Worm (Caenorhabditis elegans) whole organism, young adult: ENCODE results near the gene F14D2.11.

Experiments used
- dox-1 ChIP-seq: fragments of 200-800 bp; sonication (Bioruptor generic); IDR thresholded peaks from 2 replicates; pipeline ENCODE4 v1.3.6; 2022; ENCODE audit warnings: missing genetic modification reagents, missing genetic modification characterization, missing compliant biosample characterization
- gei-17 ChIP-seq: fragments of 200-800 bp; sonication (Bioruptor generic); optimal IDR thresholded peaks from 2 replicates; lab custom pipeline; 2018; ENCODE audit warnings: mild to moderate bottlenecking, missing genetic modification characterization, missing compliant biosample characterization
- him-1 ChIP-seq: sonication (generic microtip); optimal IDR thresholded peaks from 2 replicates; lab custom pipeline; 2016; ENCODE audit warnings: missing genotype, missing genetic modification reagents, missing genetic modification characterization, missing compliant biosample characterization
- hmg-1.2 ChIP-seq: fragments of 200-800 bp; sonication (Bioruptor generic); IDR thresholded peaks from 2 replicates; pipeline ENCODE4 v1.3.6; 2022; ENCODE audit warnings: missing genetic modification reagents, missing genetic modification characterization, missing compliant biosample characterization
- lin-54 ChIP-seq: fragments of 200-800 bp; sonication (Bioruptor generic); optimal IDR thresholded peaks from 2 replicates; lab custom pipeline; 2018; ENCODE audit warnings: mild to moderate bottlenecking, missing genetic modification characterization, missing compliant biosample characterization
- nhr-179 ChIP-seq: sonication (generic microtip); optimal IDR thresholded peaks from 2 replicates; lab custom pipeline; 2016; ENCODE audit warnings: mild to moderate bottlenecking, missing genetic modification characterization, missing compliant biosample characterization
- unc-62 ChIP-seq: fragments of 150-350 bp; optimal IDR thresholded peaks from 2 replicates; lab custom pipeline; 2014; ENCODE audit warnings: missing biosample characterization, missing genetic modification reagents, missing genetic modification characterization

DNA sequence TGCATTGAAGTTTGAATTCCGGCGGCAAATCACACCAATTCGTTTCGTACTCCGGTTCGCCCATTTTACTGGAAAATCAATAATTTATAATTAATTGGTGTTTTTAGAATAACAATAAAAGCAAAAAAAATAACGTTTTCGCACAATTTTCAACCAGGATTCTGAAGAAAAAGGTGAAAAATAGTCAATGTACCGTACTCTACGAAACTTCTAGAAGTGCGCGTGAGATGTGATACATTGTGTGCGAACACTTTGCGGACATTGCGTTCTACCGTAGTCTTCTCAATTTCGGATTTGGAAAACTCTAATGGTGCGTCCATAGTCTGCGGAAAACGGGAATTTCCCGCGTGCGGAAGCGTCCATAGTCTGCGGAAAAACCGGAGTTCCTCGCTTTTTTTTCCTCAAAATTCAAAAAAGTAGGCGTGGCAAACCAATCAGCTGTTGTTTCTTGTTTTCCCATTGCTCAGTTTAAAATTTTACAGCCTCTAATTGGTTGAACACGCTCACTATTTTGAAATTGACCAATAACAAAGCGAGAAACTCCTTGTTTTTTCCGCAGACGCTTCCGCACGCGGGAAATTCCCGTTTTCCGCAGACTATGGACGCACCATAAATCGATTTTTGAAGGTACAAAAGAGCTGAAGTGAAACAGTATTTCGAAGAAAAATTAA lies 6.2 kb upstream of the F14D2.11 start, which contains the start of the genes F14D2.14 and bath-29:
- TF ChIP-seq him-1 (tag; lab: Kevin White, UChicago) (no peak), dox-1 (peak; percentile 40; the same call in 1 of the 2 replicates), hmg-1.2 (0 out of 2 replicates have a peak, but pooled peaks have one; percentile 5), nhr-179 (tag; lab: Kevin White, UChicago) (no peak), gei-17 (GFP tag; lab: Kevin White, UChicago) (no peak), unc-62 (GFP tag; lab: Kevin White, UChicago) (no peak), lin-54 (GFP tag; lab: Kevin White, UChicago) (no peak)
